Fruit fly (Drosophila melanogaster) Kc167 (cell line): ENCODE measurements around the gene Rad9.

Experiments
- Myc ChIP-seq: fragments of >200 bp; optimal IDR thresholded peaks from 2 replicates; lab custom pipeline; 2017; ENCODE audit warnings: missing external identifiers
- h ChIP-seq: fragments of >200 bp; optimal IDR thresholded peaks from 3 replicates; lab custom pipeline; 2018; ENCODE audit warnings: missing external identifiers
- psq ChIP-seq: fragments of >200 bp; optimal IDR thresholded peaks from 2 replicates; lab custom pipeline; 2017; ENCODE audit warnings: missing external identifiers

dm6 chr3L:18822049-18822448 is 50.3 kb downstream of the Rad9 start:
- TF ChIP-seq Myc (lab: Kevin White, UChicago) (no peak), h (lab: Kevin White, UChicago) (no peak), psq (lab: Kevin White, UChicago) (no peak)
